Worm (Caenorhabditis elegans): ENCODE results near the gene vwa-8.
"Not testable (repeated sequence)": the region's sequence is repeated elsewhere in the genome, so short reads cannot be mapped to it uniquely, and the experiment has no call there.

The vwa-8 gene

ce11 chrX:13038791-13039190, 47.5 kb downstream of the vwa-8 start (continued):
- TF ChIP-seq egl-43 (GFP tag; IDR thresholded peaks at IDR 0.05) (no peak; the same call in 1 of the 2 replicates), ceh-44 (GFP tag; IDR thresholded peaks at IDR 0.05) (no peak), ceh-20 (GFP tag; IDR thresholded peaks at IDR 0.05) (no peak), mep-1 (tag; optimal IDR thresholded peaks at IDR 0.05) (peak; percentile 60), lin-15B (tag; optimal IDR thresholded peaks at IDR 0.05) (no peak), gei-8 (GFP tag; optimal IDR thresholded peaks at IDR 0.05) (no peak), dve-1 (tag; optimal IDR thresholded peaks at IDR 0.05; ENCODE audit: insufficient read depth) (peak; percentile 83), unc-62 (GFP tag; optimal IDR thresholded peaks at IDR 0.05 in 1 of 2) (peak in 1 of 2 experiments; percentile 41), unc-62 (tag; optimal IDR thresholded peaks at IDR 0.05) (no peak), egl-27 (tag; optimal IDR thresholded peaks at IDR 0.05) (no peak), lin-29 (GFP tag; IDR thresholded peaks at IDR 0.05) (no peak), T20F7.1 (GFP tag; optimal IDR thresholded peaks at IDR 0.05) (peak; percentile 25), arid-1 (GFP tag; conservative IDR thresholded peaks at IDR 0.05) (peak; percentile 83), hlh-30 (tag; optimal IDR thresholded peaks at IDR 0.05; ENCODE audit: insufficient read depth) (peak; percentile 54), lir-3 (tag; optimal IDR thresholded peaks at IDR 0.05) (peak; percentile 58), nhr-111 (GFP tag; optimal IDR thresholded peaks at IDR 0.05) (no peak), F49E8.2 (tag; optimal IDR thresholded peaks at IDR 0.05; ENCODE audit: borderline replicate concordance) (peak; percentile 15), R02D3.7 (tag; optimal IDR thresholded peaks at IDR 0.05) (no peak), mxl-2 (GFP tag; conservative IDR thresholded peaks at IDR 0.05) (no peak), ces-1 (GFP tag; optimal IDR thresholded peaks at IDR 0.05) (no peak), F44E2.7 (GFP tag; IDR thresholded peaks at IDR 0.05) (no peak)

ce11 chrX:13041830-13042229, 50.6 kb downstream of the vwa-8 start:
- TF ChIP-seq hlh-30 (tag; optimal IDR thresholded peaks at IDR 0.05; ENCODE audit: insufficient read depth) (peak; percentile 58), aly-2 (tag; optimal IDR thresholded peaks at IDR 0.05) (no peak), duxl-1 (tag; optimal IDR thresholded peaks at IDR 0.05; ENCODE audit: poor library complexity) (no peak), aha-1 (tag) (peak; percentile 74), lin-15B (tag; optimal IDR thresholded peaks at IDR 0.05) (no peak), zip-11 (GFP tag; IDR thresholded peaks at IDR 0.05) (no peak), dmd-6 (GFP tag; IDR thresholded peaks at IDR 0.05) (no peak), ceh-28 (tag; optimal IDR thresholded peaks at IDR 0.05) (no peak)

- TF ChIP-seq ces-1 (GFP tag; optimal IDR thresholded peaks at IDR 0.05), result peak; percentile 35
- peak; percentile 85 for TF ChIP-seq F37D6.2 (tag; optimal IDR thresholded peaks at IDR 0.05)
- peak; percentile 87 for TF ChIP-seq dmd-6 (GFP tag; IDR thresholded peaks at IDR 0.05)
- peak; percentile 95 for TF ChIP-seq lim-7 (GFP tag; IDR thresholded peaks at IDR 0.05)
- peak; percentile 87 for TF ChIP-seq saeg-2 (GFP tag; IDR thresholded peaks at IDR 0.05)
- peak; percentile 66; the same call in 1 of the 2 replicates for TF ChIP-seq F26F4.8 (GFP tag; conservative IDR thresholded peaks at IDR 0.05)
- TF ChIP-seq daf-19 (GFP tag; conservative IDR thresholded peaks at IDR 0.05), result peak; percentile 95
- peak; percentile 96 for TF ChIP-seq T26A8.4 (GFP tag; IDR thresholded peaks at IDR 0.05)
- peak; percentile 92 for TF ChIP-seq nhr-111 (GFP tag; optimal IDR thresholded peaks at IDR 0.05)
- peak; percentile 75 for TF ChIP-seq lin-29 (GFP tag; IDR thresholded peaks at IDR 0.05)
- TF ChIP-seq lir-3 (tag; optimal IDR thresholded peaks at IDR 0.05), result peak; percentile 73
- peak; percentile 16 for TF ChIP-seq pqm-1 (tag; optimal IDR thresholded peaks at IDR 0.05)
- TF ChIP-seq php-3 (GFP tag; IDR thresholded peaks at IDR 0.05), result peak; percentile 86
- TF ChIP-seq arid-1 (GFP tag; conservative IDR thresholded peaks at IDR 0.05), result peak; percentile 95
- peak; percentile 49 for TF ChIP-seq F49E8.2 (tag; optimal IDR thresholded peaks at IDR 0.05; ENCODE audit: borderline replicate concordance)
- peak; percentile 81 for TF ChIP-seq fkh-10 (GFP tag; optimal IDR thresholded peaks at IDR 0.05)
- TF ChIP-seq hlh-11 (tag; optimal IDR thresholded peaks at IDR 0.05), result peak; percentile 75
- peak; percentile 97 for TF ChIP-seq ctbp-1 (GFP tag; IDR thresholded peaks at IDR 0.05)
- peak; percentile 78 for TF ChIP-seq D1046.2 (GFP tag; IDR thresholded peaks at IDR 0.05)
- peak; percentile 75 for TF ChIP-seq spr-1 (tag; optimal IDR thresholded peaks at IDR 0.05)
- TF ChIP-seq F44E2.7 (GFP tag; IDR thresholded peaks at IDR 0.05), result peak; percentile 86
- TF ChIP-seq Y75B8A.6 (GFP tag; IDR thresholded peaks at IDR 0.05), result peak; percentile 76
- TF ChIP-seq sdz-12 (GFP tag; optimal IDR thresholded peaks at IDR 0.05), result peak; percentile 95
- TF ChIP-seq nhr-25 (tag; optimal IDR thresholded peaks at IDR 0.05; ENCODE audit: borderline replicate concordance, insufficient read depth), result peak; percentile 45
- peak; percentile 96 for TF ChIP-seq vab-7 (GFP tag; IDR thresholded peaks at IDR 0.05)
- TF ChIP-seq unc-62 (GFP tag; optimal IDR thresholded peaks at IDR 0.05 in 1 of 2), result peak in 1 of 2 experiments; percentile 97
- TF ChIP-seq unc-62 (tag; optimal IDR thresholded peaks at IDR 0.05), result not testable (repeated sequence)
- TF ChIP-seq rbr-2 (tag; optimal IDR thresholded peaks at IDR 0.05), result peak; percentile 89
- peak; percentile 74 to 92; a peak in 3 of 4 replicates for TF ChIP-seq madf-5 (GFP tag; IDR thresholded peaks at IDR 0.05)
These were observed 55.1 kb downstream of the vwa-8 start for ce11 chrX:13046324-13046723.

All from whole organism, L4 larva.